Fruit fly (Drosophila melanogaster) S2 (cell line): Measurements from ENCODE around the gene Act87E.

ENCODE experiments used
- CG8478 ChIP-seq: fragments of >200 bp; optimal IDR thresholded peaks from 2 replicates; lab custom pipeline; 2018
- CTCF ChIP-seq, 2 experiments: fragments of >200 bp; optimal IDR thresholded peaks; 2 replicates each; lab custom pipeline; 2018

dm6 chr3R:13446489-13446888 is 20.7 kb downstream of the Act87E start:
- TF ChIP-seq CG8478 (no peak), CTCF (optimal IDR thresholded peaks at IDR 0.05; lab: Kevin White, UChicago) (no peak)
